Fruit fly (Drosophila melanogaster): Measurements from ENCODE around the gene CG18814.
A peak's percentile ranks its signal among the peaks of the same experiment; 100 is the strongest.

- TF ChIP-seq cnc (optimal IDR thresholded peaks at IDR 0.05) (no peak), CG33017 (tag; optimal IDR thresholded peaks at IDR 0.05) (peak; percentile 27), CG1620 (GFP tag; optimal IDR thresholded peaks at IDR 0.05) (peak; percentile 3), tj (GFP tag; optimal IDR thresholded peaks at IDR 0.05) (peak; percentile 24), bab1 (GFP tag; optimal IDR thresholded peaks at IDR 0.05) (peak; percentile 86), Mnt (GFP tag; optimal IDR thresholded peaks at IDR 0.05) (peak; percentile 96), pad (GFP tag; optimal IDR thresholded peaks at IDR 0.05) (peak; percentile 45), CG7045 (GFP tag; optimal IDR thresholded peaks at IDR 0.05) (peak; percentile 50), CG12768 (GFP tag; optimal IDR thresholded peaks at IDR 0.05) (peak; percentile 54), kay (GFP tag; ENCODE audit: borderline replicate concordance) (peak; percentile 89), ovo (GFP tag; optimal IDR thresholded peaks at IDR 0.05) (no peak), cic (GFP tag; optimal IDR thresholded peaks at IDR 0.05) (peak; percentile 93)
These were observed 15.7 kb downstream of the CG18814 start for dm6 chr3L:16385252-16385879.
